Fruit fly (Drosophila melanogaster): ENCODE measurements around the gene CG3513.

DNA sequence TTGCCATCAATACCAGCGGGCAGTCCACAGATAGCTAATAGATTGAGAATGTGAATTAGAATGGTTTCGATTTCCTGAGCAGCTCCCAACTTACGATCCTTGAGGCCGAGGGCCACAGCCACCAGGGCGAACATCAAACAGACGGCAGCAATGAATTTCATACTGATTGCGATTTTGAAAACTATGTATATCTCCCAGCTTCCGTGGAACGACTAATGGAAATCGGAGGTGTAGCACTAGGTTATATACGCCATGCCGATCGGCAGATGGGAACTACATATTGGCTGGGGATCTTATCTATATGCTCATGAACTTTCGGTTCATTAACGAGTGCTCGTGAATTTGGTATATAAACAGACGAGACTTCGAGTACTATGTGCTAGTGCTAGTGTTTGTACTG is 3.5 kb upstream of the CG3513 start, which contains the start of gene IM33:
- TF ChIP-seq usp (GFP tag; optimal IDR thresholded peaks at IDR 0.05) (no peak), Dll (optimal IDR thresholded peaks at IDR 0.05) (no peak)
